Fruit fly (Drosophila melanogaster) whole organism, wandering third instar larva: ENCODE measurements around the gene Gr93d.

ENCODE experiments used
- Mio ChIP-seq: sonication (Bioruptor generic); optimal IDR thresholded peaks from 2 replicates; lab custom pipeline; 2016; ENCODE audit warnings: missing biosample characterization, missing genetic modification characterization
- Sp1 ChIP-seq: fragments of 200-800 bp; sonication (Bioruptor generic); optimal IDR thresholded peaks from 3 replicates; lab custom pipeline; 2019; ENCODE audit warnings: missing biosample characterization, mild to moderate bottlenecking, missing genetic modification characterization, moderate library complexity
- lola ChIP-seq: fragments of >200 bp; optimal IDR thresholded peaks from 2 replicates; lab custom pipeline; 2017; ENCODE audit warnings: missing biosample characterization, missing genetic modification characterization
- rgr ChIP-seq: fragments of 200-800 bp; sonication (Bioruptor generic); optimal IDR thresholded peaks from 3 replicates; lab custom pipeline; 2016; ENCODE audit warnings: missing biosample characterization, mild to moderate bottlenecking, missing genetic modification characterization

DNA sequence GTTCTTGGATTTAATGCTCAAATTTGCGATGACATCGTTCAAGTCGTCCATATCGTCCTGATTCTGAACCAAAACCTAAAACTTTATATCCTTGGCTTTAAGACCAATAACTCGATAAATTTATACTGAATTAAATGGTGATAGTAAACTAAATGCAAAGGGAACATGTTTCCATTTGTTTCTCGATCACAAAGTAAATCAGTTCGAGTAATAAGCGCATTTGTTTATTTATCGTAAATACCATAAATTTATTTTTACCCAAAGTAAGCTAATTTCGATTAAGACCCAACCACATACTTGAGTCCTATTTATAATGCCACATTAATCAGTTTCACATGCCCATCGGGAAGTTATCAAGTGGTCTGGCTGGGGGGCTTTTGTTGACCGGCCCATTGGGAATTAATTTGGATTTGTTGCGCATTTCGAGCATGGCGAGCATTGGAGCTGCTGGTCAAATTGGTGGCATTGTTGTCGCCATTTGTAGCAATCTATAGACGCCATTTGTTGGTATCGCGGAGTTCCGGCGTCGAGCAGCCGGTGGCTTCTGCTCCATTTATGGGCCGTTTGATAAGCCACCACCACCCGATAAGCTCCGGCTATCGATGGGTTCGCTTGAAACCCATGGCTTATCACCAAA lies 23.1 kb upstream of the Gr93d start, which contains the start of gene CG31174:
- no peak for TF ChIP-seq rgr (GFP tag; lab: Kevin White, UChicago)
- TF ChIP-seq lola (GFP tag; lab: Kevin White, UChicago) = no peak
- no peak for TF ChIP-seq Sp1 (GFP tag; lab: Kevin White, UChicago)
- TF ChIP-seq Mio (GFP tag; lab: Kevin White, UChicago) = no peak
